Fruit fly (Drosophila melanogaster) whole organism, embryonic: ENCODE results near the gene bero.

Experiments
- Awh ChIP-seq: fragments of 200-800 bp; sonication (Bioruptor generic); IDR thresholded peaks from 2 replicates; pipeline ENCODE4, ENCODE4 v1.3.6; 2022; ENCODE audit warnings: missing biosample characterization, missing genetic modification characterization
- BEAF-32 ChIP-seq: fragments of 200-800 bp; sonication (Bioruptor generic); optimal IDR thresholded peaks from 3 replicates; lab custom pipeline; 2017; ENCODE audit warnings: missing biosample characterization, missing genetic modification characterization, mild to moderate bottlenecking, moderate library complexity, missing genetic modification reagents
- Blimp-1 ChIP-seq: fragments of 200-800 bp; sonication (Bioruptor generic); optimal IDR thresholded peaks from 3 replicates; lab custom pipeline; 2018; ENCODE audit warnings: missing biosample characterization, missing genetic modification characterization, mild to moderate bottlenecking, moderate library complexity, missing genetic modification reagents
- CG10209 ChIP-seq: fragments of 200-800 bp; sonication (Bioruptor generic); optimal IDR thresholded peaks from 3 replicates; lab custom pipeline; 2017; ENCODE audit warnings: missing biosample characterization, mild to moderate bottlenecking, missing genetic modification characterization, missing genetic modification reagents
- CG11085 ChIP-seq: fragments of 200-800 bp; sonication (Bioruptor generic); IDR thresholded peaks from 2 replicates; pipeline ENCODE4 v1.3.6; 2022; ENCODE audit warnings: missing biosample characterization, missing genetic modification characterization
- CG11696 ChIP-seq: fragments of 200-800 bp; sonication (Bioruptor generic); IDR thresholded peaks from 2 replicates; pipeline ENCODE4 v1.3.6; 2022; ENCODE audit warnings: missing biosample characterization, missing genetic modification characterization
- CG12942 ChIP-seq: fragments of 200-800 bp; sonication (Bioruptor generic); optimal IDR thresholded peaks from 3 replicates; lab custom pipeline; 2016; ENCODE audit warnings: missing biosample characterization, missing genetic modification characterization
- CG13424 ChIP-seq: fragments of 200-800 bp; sonication (Bioruptor generic); optimal IDR thresholded peaks from 2 replicates; lab custom pipeline; 2019; ENCODE audit warnings: missing biosample characterization, mild to moderate bottlenecking, missing genetic modification characterization, moderate library complexity
- CG14014 ChIP-seq: fragments of 200-800 bp; sonication (Bioruptor generic); IDR thresholded peaks from 2 replicates; pipeline ENCODE4 v1.3.6; 2022; ENCODE audit warnings: missing biosample characterization, missing genetic modification characterization
- CG14441 ChIP-seq: fragments of 200-800 bp; sonication (Bioruptor generic); IDR thresholded peaks from 2 replicates; pipeline ENCODE4 v1.3.6; 2022; ENCODE audit warnings: missing biosample characterization, missing genetic modification characterization
- CG14710 ChIP-seq: fragments of 200-800 bp; sonication (Bioruptor generic); optimal IDR thresholded peaks from 3 replicates; lab custom pipeline; 2019; ENCODE audit warnings: missing biosample characterization, mild to moderate bottlenecking, missing genetic modification characterization, moderate library complexity
- CG17361 ChIP-seq: fragments of 200-800 bp; sonication (Bioruptor generic); IDR thresholded peaks from 3 replicates; pipeline ENCODE4 v1.3.6; 2022; ENCODE audit warnings: missing biosample characterization, missing genetic modification characterization
- CG17568 ChIP-seq: fragments of 200-800 bp; sonication (Bioruptor generic); optimal IDR thresholded peaks from 2 replicates; lab custom pipeline; 2018; ENCODE audit warnings: missing biosample characterization, mild to moderate bottlenecking, missing genetic modification characterization, moderate library complexity
- CG31365 ChIP-seq: fragments of 200-800 bp; sonication (Bioruptor generic); optimal IDR thresholded peaks from 2 replicates; lab custom pipeline; 2018; ENCODE audit warnings: missing biosample characterization, mild to moderate bottlenecking, missing genetic modification characterization
- CG33557 ChIP-seq: fragments of 200-800 bp; sonication (Bioruptor generic); optimal IDR thresholded peaks from 2 replicates; lab custom pipeline; 2019; ENCODE audit warnings: missing biosample characterization, mild to moderate bottlenecking, missing genetic modification characterization, moderate library complexity
- CG34422 ChIP-seq: fragments of 200-800 bp; sonication (Bioruptor generic); IDR thresholded peaks from 3 replicates; pipeline ENCODE4 v1.3.6; 2022; ENCODE audit warnings: missing biosample characterization, missing genetic modification characterization
- CG4707 ChIP-seq: fragments of 200-800 bp; sonication (Bioruptor generic); optimal IDR thresholded peaks from 2 replicates; lab custom pipeline; 2018; ENCODE audit warnings: missing biosample characterization, mild to moderate bottlenecking, missing genetic modification characterization, moderate library complexity
- CG6272 ChIP-seq: fragments of 200-800 bp; sonication (Bioruptor generic); IDR thresholded peaks from 2 replicates; pipeline ENCODE4 v1.3.6; 2022; ENCODE audit warnings: missing biosample characterization, missing genetic modification characterization
- CG6854 ChIP-seq: fragments of 200-800 bp; sonication (Bioruptor generic); optimal IDR thresholded peaks from 3 replicates; lab custom pipeline; 2017; ENCODE audit warnings: missing biosample characterization, mild to moderate bottlenecking, missing genetic modification characterization
- CG7745 ChIP-seq: fragments of 200-800 bp; sonication (Bioruptor generic); optimal IDR thresholded peaks from 2 replicates; lab custom pipeline; 2018; ENCODE audit warnings: missing biosample characterization, mild to moderate bottlenecking, missing genetic modification characterization, moderate library complexity
- CoRest ChIP-seq: fragments of 200-800 bp; sonication (Bioruptor generic); optimal IDR thresholded peaks from 3 replicates; lab custom pipeline; 2018; ENCODE audit warnings: missing biosample characterization, mild to moderate bottlenecking, missing genetic modification characterization, moderate library complexity
- CrebB ChIP-seq: fragments of 200-800 bp; sonication (Bioruptor generic); optimal IDR thresholded peaks from 3 replicates; lab custom pipeline; 2018; ENCODE audit warnings: missing biosample characterization, mild to moderate bottlenecking, missing genetic modification characterization
- E2f1 ChIP-seq: fragments of 200-800 bp; sonication (Bioruptor generic); IDR thresholded peaks from 2 replicates; pipeline ENCODE4 v1.3.6; 2022; ENCODE audit warnings: missing biosample characterization, missing genetic modification characterization
- Elba2 ChIP-seq: fragments of 200-800 bp; sonication (Bioruptor generic); optimal IDR thresholded peaks from 3 replicates; lab custom pipeline; 2016; ENCODE audit warnings: missing biosample characterization, missing genetic modification characterization
- HHEX ChIP-seq: fragments of 200-800 bp; sonication (Bioruptor generic); optimal IDR thresholded peaks from 3 replicates; lab custom pipeline; 2017; ENCODE audit warnings: missing biosample characterization, mild to moderate bottlenecking, missing genetic modification characterization, missing genetic modification reagents
- Hr51 ChIP-seq, 2 experiments: fragments of 200-800 bp; sonication (Bioruptor generic); optimal IDR thresholded peaks; 2 replicates in 1 of 2; 3 replicates in 1 of 2; lab custom pipeline; 2016 to 2018; ENCODE audit warnings: missing biosample characterization in 2 of 2, missing genetic modification characterization in 2 of 2, mild to moderate bottlenecking in 1 of 2, moderate library complexity in 1 of 2
- Jarid2 ChIP-seq: fragments of 200-800 bp; sonication (Bioruptor generic); optimal IDR thresholded peaks from 3 replicates; lab custom pipeline; 2017; ENCODE audit warnings: mild to moderate bottlenecking, missing biosample characterization, missing genetic modification reagents, missing genetic modification characterization
- PHDP ChIP-seq: fragments of 200-800 bp; sonication (Bioruptor generic); optimal IDR thresholded peaks from 3 replicates; lab custom pipeline; 2018; ENCODE audit warnings: missing biosample characterization, mild to moderate bottlenecking, missing genetic modification characterization, moderate library complexity
- Ptx1 ChIP-seq: fragments of 200-800 bp; sonication (Bioruptor generic); IDR thresholded peaks from 2 replicates; pipeline ENCODE4 v1.3.6; 2022; ENCODE audit warnings: missing biosample characterization, missing genetic modification characterization
- Rx ChIP-seq: fragments of 200-800 bp; sonication (Bioruptor generic); IDR thresholded peaks from 2 replicates; pipeline ENCODE4 v1.3.6; 2022; ENCODE audit warnings: missing biosample characterization, missing genetic modification characterization
- ap ChIP-seq: fragments of 200-800 bp; sonication (Bioruptor generic); IDR thresholded peaks from 2 replicates; pipeline ENCODE4 v1.3.6; 2022; ENCODE audit warnings: missing biosample characterization, missing genetic modification characterization
- bsh ChIP-seq, 2 experiments: fragments of 200-800 bp; sonication (Bioruptor generic); optimal IDR thresholded peaks; 2 replicates each; lab custom pipeline; 2017 to 2018; ENCODE audit warnings: mild to moderate bottlenecking in 2 of 2, missing biosample characterization in 2 of 2, missing genetic modification characterization in 2 of 2, moderate library complexity in 1 of 2
- eve ChIP-seq, 2 experiments: fragments of >200 bp; optimal IDR thresholded peaks; 2 replicates each; lab custom pipeline; 2017; ENCODE audit warnings: missing biosample characterization in 2 of 2, missing genetic modification characterization in 2 of 2
- grn ChIP-seq: fragments of 200-800 bp; sonication (Bioruptor generic); optimal IDR thresholded peaks from 3 replicates; lab custom pipeline; 2017; ENCODE audit warnings: missing biosample characterization, missing genetic modification characterization
- ind ChIP-seq: fragments of 200-800 bp; sonication (Bioruptor generic); optimal IDR thresholded peaks from 3 replicates; lab custom pipeline; 2016; ENCODE audit warnings: missing biosample characterization, missing genetic modification characterization
- lmd ChIP-seq: fragments of 200-800 bp; sonication (Bioruptor generic); IDR thresholded peaks from 2 replicates; pipeline ENCODE4 v1.3.6; 2022; ENCODE audit warnings: missing biosample characterization, missing genetic modification characterization
- mirr ChIP-seq: fragments of 200-800 bp; sonication (Bioruptor generic); optimal IDR thresholded peaks from 3 replicates; lab custom pipeline; 2018; ENCODE audit warnings: missing biosample characterization, mild to moderate bottlenecking, missing genetic modification characterization
- nau ChIP-seq: fragments of 200-800 bp; sonication (Bioruptor generic); optimal IDR thresholded peaks from 3 replicates; lab custom pipeline; 2017; ENCODE audit warnings: missing biosample characterization, mild to moderate bottlenecking, missing genetic modification characterization, missing genetic modification reagents
- pan ChIP-seq, 4 experiments: fragments of >200 bp in 3 of 4; fragments of 200-800 bp in 1 of 4; sonication (Bioruptor generic) in 1 of 4; optimal IDR thresholded peaks in 3 of 4; IDR thresholded peaks in 1 of 4; 2 replicates each; pipeline versions ENCODE4 v1.3.6 to Lab custom; 2017 to 2022; ENCODE audit warnings: missing biosample characterization in 2 of 4, missing genetic modification characterization in 2 of 4, mixed read lengths in 1 of 4
- peb ChIP-seq: fragments of 200-800 bp; sonication (Bioruptor generic); IDR thresholded peaks from 2 replicates; pipeline ENCODE4 v1.3.6; 2022; ENCODE audit warnings: missing biosample characterization, missing genetic modification characterization
- phol ChIP-seq: fragments of 200-800 bp; sonication (Bioruptor generic); optimal IDR thresholded peaks from 3 replicates; lab custom pipeline; 2018; ENCODE audit warnings: missing biosample characterization, mild to moderate bottlenecking, missing genetic modification characterization, moderate library complexity
- pum ChIP-seq: fragments of 200-800 bp; sonication (Bioruptor generic); optimal IDR thresholded peaks from 2 replicates; lab custom pipeline; 2016; ENCODE audit warnings: missing biosample characterization, missing genetic modification characterization
- ranshi ChIP-seq: fragments of 200-800 bp; sonication (Bioruptor generic); IDR thresholded peaks from 2 replicates; pipeline ENCODE4 v1.3.6; 2022; ENCODE audit warnings: missing biosample characterization, missing genetic modification characterization
- run ChIP-seq: fragments of 200-800 bp; sonication (Bioruptor generic); optimal IDR thresholded peaks from 3 replicates; lab custom pipeline; 2018; ENCODE audit warnings: missing biosample characterization, mild to moderate bottlenecking, missing genetic modification characterization
- sqz ChIP-seq: fragments of 200-800 bp; sonication (Bioruptor generic); optimal IDR thresholded peaks from 3 replicates; lab custom pipeline; 2018; ENCODE audit warnings: missing biosample characterization, mild to moderate bottlenecking, missing genetic modification characterization
- sug ChIP-seq: fragments of 200-800 bp; optimal IDR thresholded peaks from 2 replicates; lab custom pipeline; 2019; ENCODE audit warnings: missing biosample characterization, mild to moderate bottlenecking, missing genetic modification characterization, moderate library complexity
- tin ChIP-seq: fragments of 200-800 bp; sonication (Bioruptor generic); optimal IDR thresholded peaks from 3 replicates; lab custom pipeline; 2016; ENCODE audit warnings: missing biosample characterization, missing genetic modification characterization
- tup ChIP-seq: fragments of 200-800 bp; sonication (Bioruptor generic); optimal IDR thresholded peaks from 2 replicates; lab custom pipeline; 2016; ENCODE audit warnings: missing biosample characterization, mild to moderate bottlenecking, missing genetic modification characterization, moderate library complexity

The bero gene

dm6 chr2L:20889857-20890606, 31.5 kb downstream of the bero start (continued):
- TF ChIP-seq CG14710 (tag; lab: Kevin White, UChicago) (peak; percentile 36), CG6272 (GFP tag; lab: Robert Waterston, UW) (no peak), lmd (GFP tag; lab: Robert Waterston, UW) (peak; percentile 35), PHDP (peak; percentile 25), CG7745 (no peak), Elba2 (GFP tag; lab: Kevin White, UChicago) (no peak), E2f1 (GFP tag; lab: Robert Waterston, UW) (no peak), CG11696 (GFP tag; lab: Robert Waterston, UW) (no peak), pum (GFP tag; lab: Kevin White, UChicago) (peak; percentile 18), CG17361 (GFP tag; lab: Robert Waterston, UW) (peak; percentile 61; the same call in 2 of the 3 replicates), CG14441 (peak; percentile 29; the same call in 1 of the 2 replicates), Awh (GFP tag; lab: Robert Waterston, UW) (peak; percentile 25), tin (peak; percentile 36), mirr (peak; percentile 33), Hr51 (GFP tag; optimal IDR thresholded peaks at IDR 0.05; lab: Kevin White, UChicago) (peak in 1 of 2 experiments; percentile 50), CG17568 (GFP tag; lab: Kevin White, UChicago) (no peak), ap (GFP tag; lab: Robert Waterston, UW) (no peak), BEAF-32 (GFP tag; lab: Kevin White, UChicago) (no peak), grn (no peak), CG11085 (GFP tag; lab: Robert Waterston, UW) (no peak), CG10209 (peak; percentile 53), bsh (GFP tag; optimal IDR thresholded peaks at IDR 0.05; lab: Kevin White, UChicago) (peak in 1 of 2 experiments; percentile 47), phol (peak; percentile 50), CoRest (tag; lab: Kevin White, UChicago) (peak; percentile 17), CG31365 (tag; lab: Kevin White, UChicago) (peak; percentile 3), CG13424 (peak; percentile 17), sqz (GFP tag; lab: Kevin White, UChicago) (no peak), CG6854 (GFP tag; lab: Kevin White, UChicago) (no peak), pan (optimal IDR thresholded peaks at IDR 0.05; lab: Kevin White, UChicago) (no peak), pan (GFP tag; optimal IDR thresholded peaks at IDR 0.05 in 1 of 2, IDR thresholded peaks at IDR 0.05 in 1 of 2) (no peak), nau (GFP tag; lab: Kevin White, UChicago) (peak; percentile 11), CG12942 (GFP tag; lab: Kevin White, UChicago) (no peak), Jarid2 (GFP tag; lab: Kevin White, UChicago) (peak; percentile 84), HHEX (GFP tag; lab: Kevin White, UChicago) (peak; percentile 19), Blimp-1 (GFP tag; lab: Kevin White, UChicago) (peak; percentile 35), Ptx1 (GFP tag; lab: Robert Waterston, UW) (peak; percentile 36; the same call in 1 of the 2 replicates), peb (no peak), ranshi (peak; percentile 21; the same call in 1 of the 2 replicates), CG14014 (GFP tag; lab: Robert Waterston, UW) (no peak), sug (tag; lab: Kevin White, UChicago) (peak; percentile 38), eve (GFP tag; optimal IDR thresholded peaks at IDR 0.05; lab: Kevin White, UChicago) (peak in 1 of 2 experiments; percentile 92), CG33557 (GFP tag; lab: Kevin White, UChicago) (no peak), CG34422 (GFP tag; lab: Robert Waterston, UW) (0 out of 3 replicates have a peak, but pooled peaks have one; percentile 10), Rx (GFP tag; lab: Robert Waterston, UW) (0 out of 2 replicates have a peak, but pooled peaks have one; percentile 8), run (tag; lab: Kevin White, UChicago) (peak; percentile 55), tup (GFP tag; lab: Kevin White, UChicago) (no peak), CrebB (tag; lab: Kevin White, UChicago) (peak; percentile 39), CG4707 (GFP tag; lab: Kevin White, UChicago) (peak; percentile 14), ind (peak; percentile 24)
